Fruit fly (Drosophila melanogaster): ENCODE data around the gene CG43355.

The CG43355 gene

DNA sequence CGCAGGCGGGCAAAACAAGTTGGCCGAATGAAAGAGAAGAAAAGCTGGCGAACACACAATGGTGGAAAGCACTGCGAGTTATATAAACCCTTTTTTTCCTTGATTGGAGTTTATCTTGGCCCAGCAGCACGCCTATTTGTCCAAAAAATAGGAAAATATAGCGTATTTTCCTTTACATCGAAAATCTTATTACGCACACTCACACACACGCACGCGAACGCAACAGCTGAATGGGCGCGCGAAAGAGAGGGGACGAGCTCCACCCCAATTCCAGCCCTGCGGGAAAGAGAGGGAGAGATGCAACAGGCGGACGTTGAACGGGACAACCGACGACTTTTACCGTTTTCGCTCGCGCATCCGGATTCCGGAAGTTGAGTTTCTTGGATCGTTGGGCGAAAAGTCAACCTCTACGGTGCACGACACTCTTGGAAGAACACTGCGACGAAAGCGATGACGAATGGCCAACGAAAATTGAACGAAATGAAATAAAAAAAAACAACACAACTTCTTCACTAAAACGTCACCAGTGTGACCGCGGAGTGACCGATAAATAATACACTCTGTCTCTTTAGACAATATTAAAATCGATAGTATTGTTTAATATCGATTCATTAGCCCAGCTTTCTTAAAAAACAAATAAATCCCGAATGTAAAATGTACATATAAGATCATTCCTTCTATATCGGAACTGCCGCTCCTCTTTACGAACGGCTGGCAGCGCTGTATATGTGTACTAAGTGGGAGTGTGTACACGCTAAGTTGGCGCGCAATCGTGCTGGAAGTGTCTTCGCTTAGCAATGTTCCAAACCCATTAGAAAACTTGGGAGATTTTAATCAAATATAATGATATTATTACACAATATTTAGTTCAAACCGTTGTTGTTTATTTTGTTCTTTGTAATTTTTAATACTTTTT lies 32.3 kb downstream of the CG43355 start, which contains the start of the genes Dlg5 and CG4970:
Dlg5 (minus strand) TSS at position 556 of the 916 bp plus-strand sequence.
CG4970 (plus strand) TSS at position 866 of the 916 bp plus-strand sequence.
- peak; percentile 7 for TF ChIP-seq CG7045 (GFP tag; optimal IDR thresholded peaks at IDR 0.05)
- no peak for TF ChIP-seq CG7101 (tag; optimal IDR thresholded peaks at IDR 0.05)
- no peak for TF ChIP-seq CG5204 (GFP tag; optimal IDR thresholded peaks at IDR 0.05)
- no peak for TF ChIP-seq Crg-1 (GFP tag; optimal IDR thresholded peaks at IDR 0.05)
- TF ChIP-seq Mnt (GFP tag; optimal IDR thresholded peaks at IDR 0.05), result peak; percentile 17
- no peak for TF ChIP-seq CG33017 (tag; optimal IDR thresholded peaks at IDR 0.05)
- TF ChIP-seq cnc (optimal IDR thresholded peaks at IDR 0.05), result no peak
- no peak for TF ChIP-seq CG11617 (GFP tag; optimal IDR thresholded peaks at IDR 0.05)
- TF ChIP-seq tj (GFP tag; optimal IDR thresholded peaks at IDR 0.05), result peak; percentile 2
- peak; percentile 45 for TF ChIP-seq CG12768 (GFP tag; optimal IDR thresholded peaks at IDR 0.05)
- peak; percentile 75 for TF ChIP-seq ovo (GFP tag; optimal IDR thresholded peaks at IDR 0.05)
- TF ChIP-seq Hr96 (GFP tag; optimal IDR thresholded peaks at IDR 0.05), result peak; percentile 0
- TF ChIP-seq bab1 (GFP tag; optimal IDR thresholded peaks at IDR 0.05), result peak; percentile 9
- TF ChIP-seq toe (GFP tag; optimal IDR thresholded peaks at IDR 0.05), result no peak
- TF ChIP-seq CG14711 (tag; optimal IDR thresholded peaks at IDR 0.05), result no peak
- no peak for TF ChIP-seq Clk (GFP tag; optimal IDR thresholded peaks at IDR 0.05)
- TF ChIP-seq pad (GFP tag; optimal IDR thresholded peaks at IDR 0.05), result peak; percentile 52
- TF ChIP-seq cic (GFP tag; optimal IDR thresholded peaks at IDR 0.05), result peak; percentile 92
- TF ChIP-seq CG1620 (GFP tag; optimal IDR thresholded peaks at IDR 0.05), result no peak
- no peak for TF ChIP-seq kay (GFP tag; ENCODE audit: borderline replicate concordance)

DNA sequence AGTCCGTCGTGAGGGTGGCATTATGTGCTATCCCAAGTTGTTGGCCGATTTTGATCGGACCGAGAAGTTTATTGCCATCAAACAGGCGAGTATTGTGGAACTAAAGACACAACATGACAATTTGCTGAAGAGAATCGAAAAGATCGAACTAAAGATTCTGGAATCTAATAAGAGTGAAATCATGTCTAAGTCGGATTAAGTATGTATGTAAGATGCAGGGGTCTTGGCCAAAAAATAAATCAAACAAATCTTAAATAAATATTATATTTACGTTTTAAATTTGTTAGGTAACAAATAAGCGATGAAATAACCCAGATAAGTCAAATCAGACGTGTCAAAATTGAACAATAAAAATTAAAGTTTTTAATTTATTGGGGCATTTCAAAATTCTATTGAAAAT lies 35.0 kb downstream of the CG43355 start, which contains the start of gene CG14929:
CG14929 (plus strand) TSS at position 301 of the 400 bp plus-strand sequence.
- TF ChIP-seq CG7045 (GFP tag; optimal IDR thresholded peaks at IDR 0.05), result no peak
- TF ChIP-seq cnc (optimal IDR thresholded peaks at IDR 0.05), result no peak
- TF ChIP-seq toe (GFP tag; optimal IDR thresholded peaks at IDR 0.05), result no peak
- no peak for TF ChIP-seq CG7101 (tag; optimal IDR thresholded peaks at IDR 0.05)
- no peak for TF ChIP-seq CG11617 (GFP tag; optimal IDR thresholded peaks at IDR 0.05)
- no peak for TF ChIP-seq bab1 (GFP tag; optimal IDR thresholded peaks at IDR 0.05)

DNA sequence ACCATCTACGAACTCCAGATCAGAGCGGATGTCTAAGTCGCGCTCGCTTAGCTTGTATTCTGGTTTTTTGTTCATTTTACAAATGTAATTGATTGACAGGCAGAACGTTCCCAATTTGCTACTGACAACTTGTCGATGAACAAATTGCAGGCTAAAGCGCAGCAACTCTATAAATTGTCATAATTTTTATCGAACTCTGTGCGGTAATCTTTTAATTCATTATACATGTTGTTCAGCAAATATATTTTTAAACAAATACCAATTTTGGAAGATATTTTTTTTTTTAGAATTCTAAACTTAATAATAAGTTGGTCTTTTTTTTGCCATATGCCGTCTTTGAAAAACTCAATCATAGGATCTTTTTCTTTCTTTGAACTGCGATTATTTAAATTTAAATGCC lies 36.7 kb downstream of the CG43355 start, which contains the start of gene CG14930:
CG14930 (minus strand) TSS at position 101 of the 400 bp plus-strand sequence.
- TF ChIP-seq Crg-1 (GFP tag; optimal IDR thresholded peaks at IDR 0.05), result no peak
- TF ChIP-seq Hr96 (GFP tag; optimal IDR thresholded peaks at IDR 0.05), result no peak
- TF ChIP-seq pad (GFP tag; optimal IDR thresholded peaks at IDR 0.05), result no peak
- TF ChIP-seq tj (GFP tag; optimal IDR thresholded peaks at IDR 0.05), result no peak
- TF ChIP-seq toe (GFP tag; optimal IDR thresholded peaks at IDR 0.05), result no peak
- TF ChIP-seq CG33017 (tag; optimal IDR thresholded peaks at IDR 0.05), result no peak
- TF ChIP-seq CG11617 (GFP tag; optimal IDR thresholded peaks at IDR 0.05), result no peak
- TF ChIP-seq CG7045 (GFP tag; optimal IDR thresholded peaks at IDR 0.05), result no peak

DNA sequence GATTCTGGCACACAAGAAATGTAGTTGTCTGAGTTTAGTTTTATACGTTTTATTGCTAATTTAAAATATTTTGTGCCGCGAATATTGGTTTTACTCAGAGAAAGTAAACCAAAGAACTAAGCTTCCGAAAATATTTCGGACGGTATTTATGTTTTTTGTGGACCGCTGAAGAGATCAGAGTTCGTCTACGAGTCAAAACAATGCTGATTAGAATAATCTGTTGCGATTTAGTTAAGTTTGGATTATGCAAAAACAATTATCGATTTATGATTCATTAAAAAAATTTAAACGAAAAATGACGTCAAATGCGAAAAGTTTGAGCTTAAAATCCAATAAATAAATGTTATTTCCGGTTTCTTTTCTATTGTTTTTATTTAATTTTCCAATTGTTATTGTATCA lies 38.2 kb downstream of the CG43355 start, which contains the start of gene CG43153:
CG43153 (minus strand) TSS at position 101 of the 400 bp plus-strand sequence.
- no peak for TF ChIP-seq CG1620 (GFP tag; optimal IDR thresholded peaks at IDR 0.05)
- no peak for TF ChIP-seq CG33017 (tag; optimal IDR thresholded peaks at IDR 0.05)
- no peak for TF ChIP-seq CG7101 (tag; optimal IDR thresholded peaks at IDR 0.05)
- no peak for TF ChIP-seq tj (GFP tag; optimal IDR thresholded peaks at IDR 0.05)
- TF ChIP-seq pad (GFP tag; optimal IDR thresholded peaks at IDR 0.05), result no peak
- no peak for TF ChIP-seq kay (GFP tag; ENCODE audit: borderline replicate concordance)
- no peak for TF ChIP-seq CG7045 (GFP tag; optimal IDR thresholded peaks at IDR 0.05)
- no peak for TF ChIP-seq Crg-1 (GFP tag; optimal IDR thresholded peaks at IDR 0.05)
- TF ChIP-seq cnc (optimal IDR thresholded peaks at IDR 0.05), result no peak
- no peak for TF ChIP-seq CG5204 (GFP tag; optimal IDR thresholded peaks at IDR 0.05)

DNA sequence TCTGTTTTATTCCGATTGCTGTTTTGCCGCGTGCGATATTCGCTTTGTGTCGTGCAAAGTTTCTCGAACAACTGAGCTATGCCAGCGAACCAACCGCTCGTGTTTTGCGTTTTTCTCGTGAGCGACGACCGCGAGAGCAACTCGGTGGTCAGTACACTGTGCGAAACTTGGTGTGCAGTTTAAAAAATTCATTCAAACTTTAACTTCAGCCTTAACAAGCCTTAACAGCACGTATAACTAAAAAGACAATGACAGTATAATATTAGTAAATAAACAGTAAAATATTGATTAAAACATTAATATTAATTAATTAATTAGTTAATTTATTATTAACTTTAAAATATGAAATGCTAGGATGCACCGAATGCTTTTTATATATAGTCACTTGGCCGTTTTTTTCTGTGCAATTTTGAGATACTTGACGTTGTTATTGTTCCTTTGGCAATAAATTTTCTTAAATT lies 43.7 kb downstream of the CG43355 start, which contains the start of gene CG31705:
CG31705 (minus strand) TSS at position 77 of the 461 bp plus-strand sequence.
- TF ChIP-seq CG14711 (tag; optimal IDR thresholded peaks at IDR 0.05) (peak; percentile 31), CG33017 (tag; optimal IDR thresholded peaks at IDR 0.05) (peak; percentile 5), bab1 (GFP tag; optimal IDR thresholded peaks at IDR 0.05) (peak; percentile 78), tj (GFP tag; optimal IDR thresholded peaks at IDR 0.05) (peak; percentile 52), Crg-1 (GFP tag; optimal IDR thresholded peaks at IDR 0.05) (no peak), CG12768 (GFP tag; optimal IDR thresholded peaks at IDR 0.05) (peak; percentile 75), CG7101 (tag; optimal IDR thresholded peaks at IDR 0.05) (peak; percentile 60), cnc (optimal IDR thresholded peaks at IDR 0.05) (no peak), Hr96 (GFP tag; optimal IDR thresholded peaks at IDR 0.05) (no peak), CG1620 (GFP tag; optimal IDR thresholded peaks at IDR 0.05) (no peak), Clk (GFP tag; optimal IDR thresholded peaks at IDR 0.05) (no peak), kay (GFP tag; ENCODE audit: borderline replicate concordance) (peak; percentile 21), CG11617 (GFP tag; optimal IDR thresholded peaks at IDR 0.05) (peak; percentile 57), toe (GFP tag; optimal IDR thresholded peaks at IDR 0.05) (peak; percentile 38), CG7045 (GFP tag; optimal IDR thresholded peaks at IDR 0.05) (peak; percentile 82), CG5204 (GFP tag; optimal IDR thresholded peaks at IDR 0.05) (no peak), pad (GFP tag; optimal IDR thresholded peaks at IDR 0.05) (peak; percentile 45), Mnt (GFP tag; optimal IDR thresholded peaks at IDR 0.05) (no peak), cic (GFP tag; optimal IDR thresholded peaks at IDR 0.05) (peak; percentile 22), ovo (GFP tag; optimal IDR thresholded peaks at IDR 0.05) (no peak)
